Worm (Caenorhabditis elegans) whole organism, L3 larva: Measurements from ENCODE around the gene fbxa-134.

ENCODE experiments used
- egl-27 ChIP-seq: sonication (generic microtip); optimal IDR thresholded peaks from 4 replicates; lab custom pipeline; 2017; ENCODE audit warnings: missing biosample characterization, missing genetic modification reagents, missing genetic modification characterization
- elt-2 ChIP-seq: sonication (generic microtip); optimal IDR thresholded peaks from 2 replicates; lab custom pipeline; 2016; ENCODE audit warnings: missing genetic modification reagents, mild to moderate bottlenecking, missing genetic modification characterization, missing compliant biosample characterization
- lin-15B ChIP-seq: fragments of 150-350 bp; optimal IDR thresholded peaks from 2 replicates; lab custom pipeline; 2014; ENCODE audit warnings: missing biosample characterization, missing genetic modification characterization
- nfya-1 ChIP-seq: sonication (generic microtip); optimal IDR thresholded peaks from 2 replicates; lab custom pipeline; 2017; ENCODE audit warnings: missing genetic modification characterization, mild to moderate bottlenecking, missing compliant biosample characterization, antibody characterized with exemption, moderate library complexity; ENCODE audit not compliant: insufficient read depth
- nhr-23 ChIP-seq: fragments of 150-350 bp; optimal IDR thresholded peaks from 2 replicates; lab custom pipeline; 2014; ENCODE audit warnings: missing biosample characterization, missing genetic modification reagents, missing genetic modification characterization
- nhr-237 ChIP-seq: fragments of 150-350 bp; optimal IDR thresholded peaks from 2 replicates; lab custom pipeline; 2014; ENCODE audit warnings: missing biosample characterization, missing genetic modification characterization
- nhr-67 ChIP-seq: fragments of 150-350 bp; optimal IDR thresholded peaks from 2 replicates; lab custom pipeline; 2014; ENCODE audit warnings: missing biosample characterization, missing genetic modification characterization
- pha-4 ChIP-seq: fragments of 150-350 bp; optimal IDR thresholded peaks from 2 replicates; lab custom pipeline; 2014; ENCODE audit warnings: missing biosample characterization, missing genetic modification reagents, missing genetic modification characterization

fbxa-134 gene

ce11 chrV:17302754-17303153 is 49.9 kb downstream of the fbxa-134 start, which contains the start of gene sri-70:
TSS of gene sri-70 (plus strand) at chrV:17303054.
- TF ChIP-seq nfya-1 (tag; lab: Kevin White, UChicago), result no peak
- TF ChIP-seq pha-4 (tag; lab: Kevin White, UChicago), result no peak
- TF ChIP-seq egl-27 (tag; lab: Kevin White, UChicago), result no peak
- TF ChIP-seq nhr-237 (tag; lab: Kevin White, UChicago), result no peak
- no peak for TF ChIP-seq nhr-67 (tag; lab: Kevin White, UChicago)
- TF ChIP-seq nhr-23 (tag; lab: Kevin White, UChicago), result no peak
- TF ChIP-seq, all 47 proteins: peak for 0

ce11 chrV:17301375-17301774 is 51.3 kb downstream of the fbxa-134 start, which contains the start of gene K10G4.5:
TSS of gene K10G4.5 (minus strand) at chrV:17301475.
- no peak for TF ChIP-seq lin-15B
- TF ChIP-seq elt-2 (tag; lab: Kevin White, UChicago), result peak; percentile 10
